Fruit fly (Drosophila melanogaster) whole organism, embryonic: ENCODE data around the gene CG44362.

Experiments
- CG11247 ChIP-seq: fragments of 200-800 bp; sonication (Bioruptor generic); IDR thresholded peaks from 2 replicates; pipeline ENCODE4 v1.3.6; 2022; ENCODE audit warnings: missing biosample characterization, missing genetic modification characterization
- CG12071 ChIP-seq: fragments of 200-800 bp; sonication (Bioruptor generic); optimal IDR thresholded peaks from 3 replicates; lab custom pipeline; 2018; ENCODE audit warnings: missing biosample characterization, mild to moderate bottlenecking, missing genetic modification characterization
- CG12299 ChIP-seq: fragments of 200-800 bp; sonication (Bioruptor generic); optimal IDR thresholded peaks from 2 replicates; lab custom pipeline; 2018; ENCODE audit warnings: missing biosample characterization, mild to moderate bottlenecking, missing genetic modification characterization
- CG12391 ChIP-seq: fragments of 200-800 bp; sonication (Bioruptor generic); optimal IDR thresholded peaks from 3 replicates; lab custom pipeline; 2018; ENCODE audit warnings: missing biosample characterization, mild to moderate bottlenecking, missing genetic modification characterization, moderate library complexity
- CG13894 ChIP-seq: fragments of 200-800 bp; sonication (Bioruptor generic); optimal IDR thresholded peaks from 3 replicates; lab custom pipeline; 2018; ENCODE audit warnings: missing biosample characterization, mild to moderate bottlenecking, missing genetic modification characterization, moderate library complexity
- CG14050 ChIP-seq: fragments of 200-800 bp; sonication (Bioruptor generic); IDR thresholded peaks from 3 replicates; pipeline ENCODE4 v1.3.6; 2022; ENCODE audit warnings: missing biosample characterization, missing genetic modification characterization
- CG15479 ChIP-seq: fragments of 200-800 bp; sonication (Bioruptor generic); optimal IDR thresholded peaks from 3 replicates; lab custom pipeline; 2019; ENCODE audit warnings: missing biosample characterization, mild to moderate bottlenecking, missing genetic modification characterization, moderate library complexity
- CG1647 ChIP-seq: fragments of 200-800 bp; sonication (Bioruptor generic); optimal IDR thresholded peaks from 3 replicates; lab custom pipeline; 2016; ENCODE audit warnings: missing biosample characterization, missing genetic modification characterization
- CG16779 ChIP-seq: fragments of 200-800 bp; sonication (Bioruptor generic); IDR thresholded peaks from 2 replicates; pipeline ENCODE4 v1.3.6; 2022; ENCODE audit warnings: missing biosample characterization, missing genetic modification characterization
- CG17328 ChIP-seq: fragments of 200-800 bp; sonication (Bioruptor generic); IDR thresholded peaks from 2 replicates; pipeline ENCODE4 v1.3.6; 2022; ENCODE audit warnings: missing biosample characterization, missing genetic modification characterization
- CG17359 ChIP-seq: fragments of 200-800 bp; sonication (Bioruptor generic); optimal IDR thresholded peaks from 3 replicates; lab custom pipeline; 2018; ENCODE audit warnings: missing biosample characterization, mild to moderate bottlenecking, missing genetic modification characterization, moderate library complexity
- CG18476 ChIP-seq: fragments of 200-800 bp; sonication (Bioruptor generic); optimal IDR thresholded peaks from 2 replicates; lab custom pipeline; 2016; ENCODE audit warnings: missing biosample characterization, mild to moderate bottlenecking, missing genetic modification characterization
- CG34224 ChIP-seq: fragments of 200-800 bp; sonication (Bioruptor generic); IDR thresholded peaks from 3 replicates; pipeline ENCODE4 v1.3.6; 2022; ENCODE audit warnings: missing biosample characterization, missing genetic modification characterization; ENCODE audit not compliant: partially characterized antibody
- CG4282 ChIP-seq: fragments of 200-800 bp; sonication (Bioruptor generic); optimal IDR thresholded peaks from 2 replicates; lab custom pipeline; 2016; ENCODE audit warnings: missing biosample characterization, missing genetic modification characterization
- CG5180 ChIP-seq: fragments of 200-800 bp; sonication (Bioruptor generic); optimal IDR thresholded peaks from 3 replicates; lab custom pipeline; 2017; ENCODE audit warnings: missing biosample characterization, missing genetic modification characterization, mild to moderate bottlenecking, moderate library complexity, missing genetic modification reagents
- CG7839 ChIP-seq: fragments of 200-800 bp; sonication (Bioruptor generic); optimal IDR thresholded peaks from 3 replicates; lab custom pipeline; 2018; ENCODE audit warnings: missing biosample characterization, mild to moderate bottlenecking, missing genetic modification characterization, moderate library complexity
- CG7987 ChIP-seq: fragments of 200-800 bp; sonication (Bioruptor generic); optimal IDR thresholded peaks from 2 replicates; lab custom pipeline; 2018; ENCODE audit warnings: missing biosample characterization, mild to moderate bottlenecking, missing genetic modification characterization, moderate library complexity
- D ChIP-seq, 2 experiments: fragments of 200-800 bp in 1 of 2; fragments of >200 bp in 1 of 2; sonication (Bioruptor generic) in 1 of 2; optimal IDR thresholded peaks; 2 replicates in 1 of 2; 3 replicates in 1 of 2; lab custom pipeline; 2017; ENCODE audit warnings: mild to moderate bottlenecking in 1 of 2, missing biosample characterization in 1 of 2, missing genetic modification characterization in 1 of 2, missing genetic modification reagents in 1 of 2
- H15 ChIP-seq: fragments of 200-800 bp; sonication (Bioruptor generic); IDR thresholded peaks from 3 replicates; pipeline ENCODE4 v1.3.6; 2022; ENCODE audit warnings: missing biosample characterization, missing genetic modification characterization
- HHEX ChIP-seq: fragments of 200-800 bp; sonication (Bioruptor generic); optimal IDR thresholded peaks from 3 replicates; lab custom pipeline; 2017; ENCODE audit warnings: missing biosample characterization, mild to moderate bottlenecking, missing genetic modification characterization, missing genetic modification reagents
- Hey ChIP-seq: fragments of 200-800 bp; sonication (Bioruptor generic); optimal IDR thresholded peaks from 3 replicates; lab custom pipeline; 2018; ENCODE audit warnings: missing biosample characterization, mild to moderate bottlenecking, missing genetic modification characterization
- Lhr ChIP-seq: fragments of 200-800 bp; sonication (Bioruptor generic); optimal IDR thresholded peaks from 3 replicates; lab custom pipeline; 2017; ENCODE audit warnings: mild to moderate bottlenecking, missing biosample characterization, missing genetic modification reagents, missing genetic modification characterization
- Med ChIP-seq: fragments of 200-800 bp; sonication (Bioruptor generic); peaks from one replicate; lab custom pipeline; 2016; ENCODE audit warnings: missing biosample characterization, missing genetic modification characterization, mild to moderate bottlenecking, inconsistent platforms, moderate library complexity
- Ssrp ChIP-seq: fragments of 200-800 bp; sonication (Bioruptor generic); optimal IDR thresholded peaks from 2 replicates; lab custom pipeline; 2018; ENCODE audit warnings: missing biosample characterization, mild to moderate bottlenecking, missing genetic modification characterization, moderate library complexity
- abd-A ChIP-seq: fragments of 200-800 bp; sonication (Bioruptor generic); optimal IDR thresholded peaks from 3 replicates; lab custom pipeline; 2019; ENCODE audit warnings: missing biosample characterization, mild to moderate bottlenecking, missing genetic modification characterization, moderate library complexity
- bcd ChIP-seq: fragments of 200-800 bp; sonication (Bioruptor generic); optimal IDR thresholded peaks from 2 replicates; lab custom pipeline; 2017; ENCODE audit warnings: missing biosample characterization, mild to moderate bottlenecking, missing genetic modification characterization
- cad ChIP-seq: fragments of >200 bp; optimal IDR thresholded peaks from 2 replicates; lab custom pipeline; 2017; ENCODE audit warnings: missing biosample characterization, missing genetic modification characterization
- caup ChIP-seq: fragments of 200-800 bp; sonication (Bioruptor generic); optimal IDR thresholded peaks from 3 replicates; lab custom pipeline; 2017; ENCODE audit warnings: missing biosample characterization, mild to moderate bottlenecking, missing genetic modification characterization, moderate library complexity; ENCODE audit not compliant: severe bottlenecking
- crol ChIP-seq: fragments of 200-800 bp; sonication (Bioruptor generic); IDR thresholded peaks from 2 replicates; pipeline ENCODE4 v1.3.6; 2022; ENCODE audit warnings: missing biosample characterization, missing genetic modification characterization
- dm ChIP-seq: fragments of 200-800 bp; sonication (Bioruptor generic); optimal IDR thresholded peaks from 3 replicates; lab custom pipeline; 2016; ENCODE audit warnings: missing biosample characterization, missing genetic modification characterization
- gcm ChIP-seq: fragments of 200-800 bp; sonication (Bioruptor generic); optimal IDR thresholded peaks from 2 replicates; lab custom pipeline; 2019; ENCODE audit warnings: missing biosample characterization, mild to moderate bottlenecking, missing genetic modification characterization, moderate library complexity
- gt ChIP-seq: fragments of 200-800 bp; sonication (Bioruptor generic); IDR thresholded peaks from 2 replicates; pipeline ENCODE4 v1.3.6; 2022; ENCODE audit warnings: missing biosample characterization, missing genetic modification characterization
- hkb ChIP-seq, 2 experiments: fragments of 200-800 bp in 1 of 2; fragments of >200 bp in 1 of 2; sonication (Bioruptor generic) in 1 of 2; IDR thresholded peaks in 1 of 2; optimal IDR thresholded peaks in 1 of 2; 2 replicates each; pipeline versions ENCODE4 v1.3.6 to Lab custom; 2017 to 2022; ENCODE audit warnings: missing biosample characterization in 1 of 2, missing genetic modification characterization in 1 of 2
- nau ChIP-seq: fragments of 200-800 bp; sonication (Bioruptor generic); optimal IDR thresholded peaks from 3 replicates; lab custom pipeline; 2017; ENCODE audit warnings: missing biosample characterization, mild to moderate bottlenecking, missing genetic modification characterization, missing genetic modification reagents
- pan ChIP-seq, 4 experiments: fragments of >200 bp in 3 of 4; fragments of 200-800 bp in 1 of 4; sonication (Bioruptor generic) in 1 of 4; optimal IDR thresholded peaks in 3 of 4; IDR thresholded peaks in 1 of 4; 2 replicates each; pipeline versions ENCODE4 v1.3.6 to Lab custom; 2017 to 2022; ENCODE audit warnings: missing biosample characterization in 2 of 4, missing genetic modification characterization in 2 of 4, mixed read lengths in 1 of 4
- sens ChIP-seq: fragments of 200-800 bp; sonication (Bioruptor generic); peaks from one replicate; lab custom pipeline; 2016; ENCODE audit warnings: missing biosample characterization, missing genetic modification characterization
- so ChIP-seq: fragments of 200-800 bp; sonication (Bioruptor generic); IDR thresholded peaks from 3 replicates; pipeline ENCODE4 v1.3.6; 2022; ENCODE audit warnings: missing biosample characterization, missing genetic modification characterization
- sob ChIP-seq: fragments of 200-800 bp; sonication (Bioruptor generic); IDR thresholded peaks from 2 replicates; pipeline ENCODE4 v1.3.6; 2022; ENCODE audit warnings: missing biosample characterization, missing genetic modification characterization
- stc ChIP-seq: fragments of 200-800 bp; sonication (Bioruptor generic); IDR thresholded peaks from 2 replicates; pipeline ENCODE4 v1.3.6; 2022; ENCODE audit warnings: missing biosample characterization, missing genetic modification characterization
- sug ChIP-seq: fragments of 200-800 bp; optimal IDR thresholded peaks from 2 replicates; lab custom pipeline; 2019; ENCODE audit warnings: missing biosample characterization, mild to moderate bottlenecking, missing genetic modification characterization, moderate library complexity
- tll ChIP-seq, 2 experiments: fragments of 200-800 bp in 1 of 2; fragments of >200 bp in 1 of 2; sonication (Bioruptor generic) in 1 of 2; optimal IDR thresholded peaks; 2 replicates each; lab custom pipeline; 2017 to 2019; ENCODE audit warnings: missing biosample characterization in 2 of 2, missing genetic modification characterization in 2 of 2, mild to moderate bottlenecking in 1 of 2, moderate library complexity in 1 of 2
- trh ChIP-seq: fragments of 200-800 bp; sonication (Bioruptor generic); optimal IDR thresholded peaks from 2 replicates; lab custom pipeline; 2016; ENCODE audit warnings: missing biosample characterization, missing genetic modification characterization
- vvl ChIP-seq: fragments of 200-800 bp; sonication (Bioruptor generic); IDR thresholded peaks from 2 replicates; pipeline ENCODE4 v1.3.6; 2022; ENCODE audit warnings: missing biosample characterization, missing genetic modification characterization
- wek ChIP-seq: fragments of 200-800 bp; sonication (Bioruptor generic); optimal IDR thresholded peaks from 3 replicates; lab custom pipeline; 2018; ENCODE audit warnings: missing biosample characterization, mild to moderate bottlenecking, missing genetic modification characterization, moderate library complexity
- zen ChIP-seq: fragments of 200-800 bp; sonication (Bioruptor generic); optimal IDR thresholded peaks from 3 replicates; lab custom pipeline; 2018; ENCODE audit warnings: missing biosample characterization, mild to moderate bottlenecking, missing genetic modification characterization, moderate library complexity

Gene CG44362

dm6 chr3L:11357059-11357458, 40.3 kb upstream of the CG44362 start:
- TF ChIP-seq Lhr (GFP tag; lab: Kevin White, UChicago) (no peak), crol (GFP tag; lab: Robert Waterston, UW) (no peak), Med (GFP tag; lab: Kevin White, UChicago) (peak; percentile 12), cad (GFP tag; lab: Kevin White, UChicago) (peak; percentile 92), D (optimal IDR thresholded peaks at IDR 0.05; lab: Kevin White, UChicago) (peak; percentile 67), D (GFP tag; optimal IDR thresholded peaks at IDR 0.05; lab: Kevin White, UChicago) (no peak), CG1647 (GFP tag; lab: Kevin White, UChicago) (no peak), gt (GFP tag; lab: Robert Waterston, UW) (0 out of 2 replicates have a peak, but pooled peaks have one; percentile 20), zen (tag; lab: Kevin White, UChicago) (peak; percentile 63), CG7839 (tag; lab: Kevin White, UChicago) (no peak), dm (GFP tag; lab: Kevin White, UChicago) (no peak), Hey (tag; lab: Kevin White, UChicago) (peak; percentile 34), tll (GFP tag; optimal IDR thresholded peaks at IDR 0.05; lab: Kevin White, UChicago) (peak in 1 of 2 experiments; percentile 89), CG15479 (GFP tag; lab: Kevin White, UChicago) (peak; percentile 43), CG18476 (GFP tag; lab: Kevin White, UChicago) (no peak), trh (GFP tag; lab: Kevin White, UChicago) (no peak)

DNA sequence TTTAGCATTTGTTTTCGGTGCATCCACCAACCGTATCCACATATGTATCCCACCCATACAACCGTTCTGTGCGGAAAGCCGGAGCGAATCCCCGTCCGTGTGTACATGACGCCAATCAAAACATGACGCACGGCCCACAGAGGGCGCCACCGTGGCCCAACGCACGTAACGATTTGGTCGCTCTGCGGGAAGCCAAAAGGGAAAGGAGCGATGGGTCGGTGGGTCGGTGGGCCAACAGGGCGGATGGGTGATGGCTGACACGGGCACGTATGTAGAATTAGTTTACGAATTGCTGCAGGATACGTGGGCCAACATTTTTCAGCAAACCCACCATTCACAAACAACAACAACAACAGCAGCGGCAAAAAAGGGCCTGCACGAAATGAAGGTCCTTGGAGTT, 38.6 kb upstream of the CG44362 start:
- TF ChIP-seq sens (GFP tag; lab: Kevin White, UChicago) (peak; percentile 26), CG11247 (GFP tag; lab: Robert Waterston, UW) (peak; percentile 44; the same call in 1 of the 2 replicates), CG12299 (no peak), caup (GFP tag; lab: Kevin White, UChicago) (no peak), CG34224 (no peak), CG17328 (0 out of 2 replicates have a peak, but pooled peaks have one; percentile 24), H15 (0 out of 3 replicates have a peak, but pooled peaks have one; percentile 27), Ssrp (no peak), Lhr (GFP tag; lab: Kevin White, UChicago) (no peak), CG7987 (GFP tag; lab: Kevin White, UChicago) (peak; percentile 47), CG12071 (GFP tag; lab: Kevin White, UChicago) (peak; percentile 65), CG13894 (peak; percentile 76), CG14050 (GFP tag; lab: Robert Waterston, UW) (0 out of 3 replicates have a peak, but pooled peaks have one; percentile 10), sob (0 out of 2 replicates have a peak, but pooled peaks have one; percentile 26), pan (optimal IDR thresholded peaks at IDR 0.05; lab: Kevin White, UChicago) (no peak), pan (GFP tag; optimal IDR thresholded peaks at IDR 0.05 in 1 of 2, IDR thresholded peaks at IDR 0.05 in 1 of 2) (peak in 1 of 2 experiments; percentile 46), CG16779 (GFP tag; lab: Robert Waterston, UW) (peak; percentile 34; the same call in 1 of the 2 replicates), nau (GFP tag; lab: Kevin White, UChicago) (peak; percentile 24), hkb (optimal IDR thresholded peaks at IDR 0.05; lab: Kevin White, UChicago) (no peak), hkb (GFP tag; IDR thresholded peaks at IDR 0.05; lab: Robert Waterston, UW) (peak; percentile 22; the same call in 1 of the 2 replicates), so (GFP tag; lab: Robert Waterston, UW) (0 out of 3 replicates have a peak, but pooled peaks have one; percentile 33), bcd (GFP tag; lab: Kevin White, UChicago) (peak; percentile 1), abd-A (tag; lab: Kevin White, UChicago) (peak; percentile 75), HHEX (GFP tag; lab: Kevin White, UChicago) (peak; percentile 7), CG5180 (GFP tag; lab: Kevin White, UChicago) (peak; percentile 2), sug (peak; percentile 13), CG12391 (tag; lab: Kevin White, UChicago) (no peak), CG17359 (tag; lab: Kevin White, UChicago) (peak; percentile 16), gcm (no peak), wek (GFP tag; lab: Kevin White, UChicago) (peak; percentile 50), CG4282 (GFP tag; lab: Kevin White, UChicago) (peak; percentile 12), vvl (0 out of 2 replicates have a peak, but pooled peaks have one; percentile 19), stc (peak; percentile 35; the same call in 1 of the 2 replicates)
